Worm (Caenorhabditis elegans): Measurements from ENCODE around the gene col-77.

- TF ChIP-seq lin-13 (GFP tag; optimal IDR thresholded peaks at IDR 0.05) (no peak), unc-55 (GFP tag; optimal IDR thresholded peaks at IDR 0.05) (no peak), egl-27 (tag; optimal IDR thresholded peaks at IDR 0.05) (no peak), nhr-12 (tag; optimal IDR thresholded peaks at IDR 0.05) (no peak)
These were observed at the start of gene col-77 for ce11 chrII:8359350-8359749.

Data from whole organism, L2 larva.